Worm (Caenorhabditis elegans): ENCODE results near the gene bath-24.

DNA sequence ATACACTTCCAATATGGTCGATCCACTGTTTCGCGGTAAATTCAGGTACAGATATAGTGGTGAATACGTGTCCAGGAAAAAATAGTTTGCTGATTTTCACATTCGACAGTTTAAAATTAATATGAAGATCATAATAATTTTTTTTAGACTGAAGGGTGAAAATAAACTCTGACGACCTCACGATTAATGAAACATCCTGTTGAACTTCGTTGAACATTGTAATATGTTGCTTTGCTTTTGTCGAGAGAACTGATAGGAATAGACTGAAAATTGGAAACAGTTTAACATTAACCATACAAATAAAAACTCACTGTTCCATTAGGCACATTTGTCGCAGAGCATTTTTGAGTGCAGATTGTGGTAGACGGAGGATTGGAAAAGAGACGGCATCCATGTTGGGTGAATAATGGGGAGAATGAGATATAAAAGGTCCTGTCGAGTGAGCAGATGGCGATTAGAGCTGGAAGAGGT is 48.1 kb upstream of the bath-24 start, which contains the start of gene fbxb-37:
- TF ChIP-seq crh-2 (tag; optimal IDR thresholded peaks at IDR 0.05) = no peak
- TF ChIP-seq peb-1 (tag; optimal IDR thresholded peaks at IDR 0.05) = no peak
- TF ChIP-seq nhr-12 (tag; optimal IDR thresholded peaks at IDR 0.05) = no peak
- TF ChIP-seq unc-62 (GFP tag; optimal IDR thresholded peaks at IDR 0.05) = no peak

Measured in whole organism, L2 larva.